Worm (Caenorhabditis elegans): ENCODE measurements around the gene B0244.10.

The B0244.10 gene

ce11 chrIII:5708024-5708423, 26.9 kb upstream of the B0244.10 start:
- TF ChIP-seq pag-3 (tag; optimal IDR thresholded peaks at IDR 0.05; ENCODE audit: borderline replicate concordance, insufficient read depth) (no peak), lsy-2 (tag; optimal IDR thresholded peaks at IDR 0.05) (peak in 1 of 2 experiments; percentile 19), nhr-71 (tag; optimal IDR thresholded peaks at IDR 0.05) (peak; percentile 25), fkh-10 (GFP tag; optimal IDR thresholded peaks at IDR 0.05) (no peak), blmp-1 (tag; optimal IDR thresholded peaks at IDR 0.05) (no peak), ceh-8 (GFP tag; optimal IDR thresholded peaks at IDR 0.05) (no peak), unc-130 (tag; optimal IDR thresholded peaks at IDR 0.05) (no peak), rnt-1 (tag; optimal IDR thresholded peaks at IDR 0.05) (peak; percentile 50), lin-39 (tag; optimal IDR thresholded peaks at IDR 0.05) (no peak), aha-1 (tag; optimal IDR thresholded peaks at IDR 0.05) (no peak), pax-3 (tag; optimal IDR thresholded peaks at IDR 0.05) (no peak), unc-98 (GFP tag; IDR thresholded peaks at IDR 0.05) (no peak), nhr-237 (tag; optimal IDR thresholded peaks at IDR 0.05) (no peak), tbx-2 (tag; optimal IDR thresholded peaks at IDR 0.05) (no peak), ztf-11 (tag; optimal IDR thresholded peaks at IDR 0.05) (no peak), snpc-4 (tag; optimal IDR thresholded peaks at IDR 0.05) (no peak), elt-2 (tag; optimal IDR thresholded peaks at IDR 0.05) (no peak), egl-13 (tag; optimal IDR thresholded peaks at IDR 0.05) (no peak), F16B12.6 (tag; optimal IDR thresholded peaks at IDR 0.05) (no peak), fkh-8 (tag; optimal IDR thresholded peaks at IDR 0.05) (no peak), lin-14 (GFP tag; optimal IDR thresholded peaks at IDR 0.05) (peak; percentile 55), efl-3 (GFP tag; optimal IDR thresholded peaks at IDR 0.05) (no peak), dsc-1 (tag; optimal IDR thresholded peaks at IDR 0.05) (peak; percentile 37)

DNA sequence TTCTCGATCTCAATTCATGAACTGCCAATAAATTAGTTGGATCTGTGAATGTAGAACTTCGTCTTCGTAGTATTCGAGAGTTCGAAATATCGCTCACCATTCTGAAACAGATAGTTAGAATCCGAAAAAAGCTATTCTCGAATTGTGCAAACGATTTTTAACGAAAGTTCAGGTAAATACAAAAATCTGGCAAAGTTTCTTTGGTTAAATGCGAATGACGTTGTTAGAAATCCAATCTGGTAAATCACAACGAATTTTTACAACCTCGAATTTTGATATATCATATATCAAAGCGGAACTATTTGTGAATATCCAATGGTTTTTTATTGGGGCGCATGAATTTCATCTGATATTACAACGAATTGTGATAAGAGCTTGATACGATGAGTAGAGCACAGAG, 25.7 kb upstream of the B0244.10 start, which contains the start of gene hpo-28:
TSS of gene hpo-28 (minus strand) at position 101 of the 400 bp plus-strand sequence.
- TF ChIP-seq lin-14 (GFP tag; optimal IDR thresholded peaks at IDR 0.05) (no peak), ztf-11 (tag; optimal IDR thresholded peaks at IDR 0.05) (no peak), blmp-1 (tag; optimal IDR thresholded peaks at IDR 0.05) (no peak), efl-1 (optimal IDR thresholded peaks at IDR 0.05) (no peak), efl-1 (GFP tag; optimal IDR thresholded peaks at IDR 0.05 in 1 of 2) (peak in 1 of 2 experiments; percentile 27), egl-27 (tag; optimal IDR thresholded peaks at IDR 0.05) (no peak), unc-86 (tag; optimal IDR thresholded peaks at IDR 0.05) (no peak), nhr-76 (tag; optimal IDR thresholded peaks at IDR 0.05) (no peak), rnt-1 (tag; optimal IDR thresholded peaks at IDR 0.05) (peak; percentile 13), nhr-90 (tag; optimal IDR thresholded peaks at IDR 0.05; ENCODE audit: poor library complexity) (no peak)

DNA sequence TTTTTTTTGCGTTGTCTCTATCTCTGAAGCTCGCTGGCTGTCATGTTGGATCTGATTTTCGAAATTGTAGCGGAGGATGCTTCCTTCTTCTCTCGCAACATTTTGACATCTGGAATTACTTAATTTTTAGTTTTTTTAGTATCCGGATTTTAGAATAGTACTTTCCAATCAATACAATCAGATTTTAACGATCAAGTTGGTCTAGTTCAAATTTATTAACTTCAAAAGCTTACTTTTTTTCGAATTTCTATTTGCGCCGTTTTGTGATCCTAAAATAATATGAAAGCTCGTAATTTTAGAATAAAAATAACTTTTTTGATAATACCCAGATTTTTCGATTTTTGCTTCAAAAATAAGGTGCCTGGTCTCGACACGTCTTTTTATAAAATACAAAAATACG, 24.9 kb upstream of the B0244.10 start, which contains the start of gene B0336.12:
TSS of gene B0336.12 (minus strand) at position 101 of the 400 bp plus-strand sequence.
- no peak for TF ChIP-seq mab-9 (GFP tag; IDR thresholded peaks at IDR 0.05)
- no peak for TF ChIP-seq unc-98 (GFP tag; IDR thresholded peaks at IDR 0.05)
- TF ChIP-seq fkh-4 (tag; optimal IDR thresholded peaks at IDR 0.05; ENCODE audit: borderline replicate concordance): peak; percentile 41
- peak; percentile 82 for TF ChIP-seq dsc-1 (tag; optimal IDR thresholded peaks at IDR 0.05)
- no peak for TF ChIP-seq alr-1 (tag; optimal IDR thresholded peaks at IDR 0.05; ENCODE audit: borderline replicate concordance)

ce11 chrIII:5710676-5711075, 24.3 kb upstream of the B0244.10 start:
- TF ChIP-seq lin-14 (GFP tag; optimal IDR thresholded peaks at IDR 0.05) (peak; percentile 69), pqm-1 (tag; optimal IDR thresholded peaks at IDR 0.05) (no peak), lin-35 (GFP tag; optimal IDR thresholded peaks at IDR 0.05) (peak; percentile 3 to 49), unc-98 (GFP tag; IDR thresholded peaks at IDR 0.05) (no peak), elt-3 (tag; optimal IDR thresholded peaks at IDR 0.05) (peak in 3 of 6 experiments; percentile 11 to 61 (median 38)), efl-1 (optimal IDR thresholded peaks at IDR 0.05) (peak in 1 of 2 experiments; percentile 24), efl-1 (GFP tag; optimal IDR thresholded peaks at IDR 0.05 in 1 of 2) (peak in 1 of 2 experiments; percentile 5), tbx-2 (tag; optimal IDR thresholded peaks at IDR 0.05) (peak; percentile 29), snu-23 (GFP tag; optimal IDR thresholded peaks at IDR 0.05) (peak; percentile 58), mef-2 (tag; optimal IDR thresholded peaks at IDR 0.05) (no peak), nhr-71 (tag; optimal IDR thresholded peaks at IDR 0.05) (peak; percentile 37), C16A3.4 (tag; optimal IDR thresholded peaks at IDR 0.05) (peak; percentile 36), nhr-85 (tag) (peak; percentile 80), unc-86 (tag; optimal IDR thresholded peaks at IDR 0.05) (no peak), dpl-1 (GFP tag; optimal IDR thresholded peaks at IDR 0.05) (peak in 1 of 3 experiments; percentile 8), lin-15B (tag; optimal IDR thresholded peaks at IDR 0.05) (no peak), nhr-20 (tag; optimal IDR thresholded peaks at IDR 0.05) (peak; percentile 43), elt-2 (tag; optimal IDR thresholded peaks at IDR 0.05) (peak; percentile 38), mep-1 (tag; optimal IDR thresholded peaks at IDR 0.05) (peak; percentile 33), blmp-1 (tag; optimal IDR thresholded peaks at IDR 0.05) (peak; percentile 76), xbp-1 (tag; optimal IDR thresholded peaks at IDR 0.05) (peak; percentile 30), efl-3 (GFP tag; optimal IDR thresholded peaks at IDR 0.05) (no peak), ama-1 (optimal IDR thresholded peaks at IDR 0.05) (no peak), mdl-1 (tag; optimal IDR thresholded peaks at IDR 0.05) (peak in 1 of 2 experiments; percentile 53)

All from whole organism, L1 larva.